Fruit fly (Drosophila melanogaster) whole organism, embryonic: Measurements from ENCODE around the gene scyl.

Source experiments
- Adf1 ChIP-seq: fragments of 200-800 bp; sonication (Bioruptor generic); IDR thresholded peaks from 2 replicates; pipeline ENCODE4 v1.3.6; 2022; ENCODE audit warnings: missing biosample characterization, missing genetic modification characterization
- Asciz ChIP-seq: fragments of 200-800 bp; sonication (Bioruptor generic); optimal IDR thresholded peaks from 2 replicates; lab custom pipeline; 2017; ENCODE audit warnings: missing biosample characterization, mild to moderate bottlenecking, missing genetic modification characterization, missing genetic modification reagents
- CG10321 ChIP-seq: fragments of 200-800 bp; sonication (Bioruptor generic); IDR thresholded peaks from 2 replicates; pipeline ENCODE4 v1.3.6; 2022; ENCODE audit warnings: missing biosample characterization, missing genetic modification characterization
- CG10462 ChIP-seq: fragments of 200-800 bp; sonication (Bioruptor generic); optimal IDR thresholded peaks from 2 replicates; lab custom pipeline; 2016; ENCODE audit warnings: missing biosample characterization, missing genetic modification characterization
- CG11560 ChIP-seq: fragments of 200-800 bp; sonication (Bioruptor generic); IDR thresholded peaks from 3 replicates; pipeline ENCODE4 v1.3.6; 2022; ENCODE audit warnings: missing biosample characterization, missing genetic modification characterization
- CG11695 ChIP-seq: fragments of 200-800 bp; sonication (Bioruptor generic); IDR thresholded peaks from 3 replicates; pipeline ENCODE4 v1.3.6; 2022; ENCODE audit warnings: missing biosample characterization, missing genetic modification characterization
- CG11696 ChIP-seq: fragments of 200-800 bp; sonication (Bioruptor generic); IDR thresholded peaks from 2 replicates; pipeline ENCODE4 v1.3.6; 2022; ENCODE audit warnings: missing biosample characterization, missing genetic modification characterization
- CG14050 ChIP-seq: fragments of 200-800 bp; sonication (Bioruptor generic); IDR thresholded peaks from 3 replicates; pipeline ENCODE4 v1.3.6; 2022; ENCODE audit warnings: missing biosample characterization, missing genetic modification characterization
- CG15514 ChIP-seq: fragments of 200-800 bp; sonication (Bioruptor generic); optimal IDR thresholded peaks from 3 replicates; lab custom pipeline; 2017; ENCODE audit warnings: missing biosample characterization, missing genetic modification characterization, mild to moderate bottlenecking, moderate library complexity, missing genetic modification reagents
- CG34422 ChIP-seq: fragments of 200-800 bp; sonication (Bioruptor generic); IDR thresholded peaks from 3 replicates; pipeline ENCODE4 v1.3.6; 2022; ENCODE audit warnings: missing biosample characterization, missing genetic modification characterization
- CG4854 ChIP-seq: fragments of 200-800 bp; sonication (Bioruptor generic); optimal IDR thresholded peaks from 2 replicates; lab custom pipeline; 2016; ENCODE audit warnings: missing biosample characterization, missing genetic modification characterization, inconsistent platforms
- CG6854 ChIP-seq: fragments of 200-800 bp; sonication (Bioruptor generic); optimal IDR thresholded peaks from 3 replicates; lab custom pipeline; 2017; ENCODE audit warnings: missing biosample characterization, mild to moderate bottlenecking, missing genetic modification characterization
- CG7372 ChIP-seq: fragments of 200-800 bp; sonication (Bioruptor generic); IDR thresholded peaks from 2 replicates; pipeline ENCODE4 v1.3.6; 2022; ENCODE audit warnings: missing biosample characterization, missing genetic modification characterization
- CG8281 ChIP-seq: fragments of 200-800 bp; sonication (Bioruptor generic); optimal IDR thresholded peaks from 2 replicates; lab custom pipeline; 2018; ENCODE audit warnings: missing biosample characterization, mild to moderate bottlenecking, missing genetic modification characterization, moderate library complexity
- CG8478 ChIP-seq: fragments of >200 bp; optimal IDR thresholded peaks from 2 replicates; lab custom pipeline; 2018
- CG9727 ChIP-seq: fragments of 200-800 bp; sonication (Bioruptor generic); optimal IDR thresholded peaks from 3 replicates; lab custom pipeline; 2017; ENCODE audit warnings: missing biosample characterization, mild to moderate bottlenecking, missing genetic modification characterization
- CHES-1-like ChIP-seq: fragments of 200-800 bp; sonication (Bioruptor generic); optimal IDR thresholded peaks from 2 replicates; lab custom pipeline; 2016; ENCODE audit warnings: missing biosample characterization, missing genetic modification characterization
- CrebB ChIP-seq: fragments of 200-800 bp; sonication (Bioruptor generic); optimal IDR thresholded peaks from 3 replicates; lab custom pipeline; 2018; ENCODE audit warnings: missing biosample characterization, mild to moderate bottlenecking, missing genetic modification characterization
- Dfd ChIP-seq, 2 experiments: fragments of >200 bp; optimal IDR thresholded peaks; 2 replicates each; lab custom pipeline; 2017; ENCODE audit warnings: missing biosample characterization in 2 of 2, missing genetic modification characterization in 2 of 2
- Ets65A ChIP-seq: fragments of 200-800 bp; sonication (Bioruptor generic); peaks from one replicate; lab custom pipeline; 2016; ENCODE audit warnings: missing biosample characterization, missing genetic modification characterization
- HLHmδ ChIP-seq: fragments of 200-800 bp; sonication (Bioruptor generic); optimal IDR thresholded peaks from 2 replicates; lab custom pipeline; 2018; ENCODE audit warnings: missing biosample characterization, mild to moderate bottlenecking, missing genetic modification characterization, moderate library complexity
- Lhr ChIP-seq: fragments of 200-800 bp; sonication (Bioruptor generic); optimal IDR thresholded peaks from 3 replicates; lab custom pipeline; 2017; ENCODE audit warnings: mild to moderate bottlenecking, missing biosample characterization, missing genetic modification reagents, missing genetic modification characterization
- Mad ChIP-seq: fragments of 200-800 bp; sonication (Bioruptor generic); optimal IDR thresholded peaks from 2 replicates; lab custom pipeline; 2016; ENCODE audit warnings: missing biosample characterization, missing genetic modification characterization
- NFAT ChIP-seq: fragments of 200-800 bp; sonication (Bioruptor generic); IDR thresholded peaks from 2 replicates; pipeline ENCODE4 v1.3.6; 2022; ENCODE audit warnings: missing biosample characterization, missing genetic modification characterization
- PHDP ChIP-seq: fragments of 200-800 bp; sonication (Bioruptor generic); optimal IDR thresholded peaks from 3 replicates; lab custom pipeline; 2018; ENCODE audit warnings: missing biosample characterization, mild to moderate bottlenecking, missing genetic modification characterization, moderate library complexity
- Scr ChIP-seq: fragments of 200-800 bp; sonication (Bioruptor generic); IDR thresholded peaks from 2 replicates; pipeline ENCODE4 v1.3.6; 2022; ENCODE audit warnings: missing biosample characterization, missing genetic modification characterization; ENCODE audit not compliant: partially characterized antibody
- Six4 ChIP-seq: fragments of 200-800 bp; sonication (Bioruptor generic); optimal IDR thresholded peaks from 2 replicates; lab custom pipeline; 2016; ENCODE audit warnings: missing biosample characterization, missing genetic modification characterization
- Stat92E ChIP-seq, 3 experiments: fragments of >200 bp in 2 of 3; fragments of 200-800 bp in 1 of 3; sonication (Bioruptor generic) in 1 of 3; optimal IDR thresholded peaks; 2 replicates each; lab custom pipeline; 2017 to 2019; ENCODE audit warnings: missing biosample characterization in 3 of 3, missing genetic modification characterization in 3 of 3, mild to moderate bottlenecking in 1 of 3, moderate library complexity in 1 of 3
- Vsx1 ChIP-seq: fragments of 200-800 bp; sonication (Bioruptor generic); optimal IDR thresholded peaks from 2 replicates; lab custom pipeline; 2017; ENCODE audit warnings: missing biosample characterization, mild to moderate bottlenecking, missing genetic modification characterization, missing genetic modification reagents
- Xbp1 ChIP-seq: fragments of 200-800 bp; sonication (Bioruptor generic); optimal IDR thresholded peaks from 3 replicates; lab custom pipeline; 2016; ENCODE audit warnings: missing biosample characterization, mild to moderate bottlenecking, missing genetic modification characterization
- Xrp1 ChIP-seq: fragments of 200-800 bp; sonication (Bioruptor generic); IDR thresholded peaks from 2 replicates; pipeline ENCODE4 v1.3.6; 2022; ENCODE audit warnings: missing biosample characterization, missing genetic modification characterization
- amos ChIP-seq: fragments of 200-800 bp; sonication (Bioruptor generic); IDR thresholded peaks from 2 replicates; pipeline ENCODE4 v1.3.6; 2022; ENCODE audit warnings: missing biosample characterization, missing genetic modification characterization; ENCODE audit not compliant: partially characterized antibody
- ase ChIP-seq: fragments of 200-800 bp; sonication (Bioruptor generic); IDR thresholded peaks from 3 replicates; pipeline ENCODE4 v1.3.6; 2022; ENCODE audit warnings: missing biosample characterization, missing genetic modification characterization
- dmrt99B ChIP-seq: fragments of 200-800 bp; sonication (Bioruptor generic); optimal IDR thresholded peaks from 2 replicates; lab custom pipeline; 2018; ENCODE audit warnings: missing biosample characterization, mild to moderate bottlenecking, missing genetic modification characterization, moderate library complexity
- fd3F ChIP-seq: fragments of 200-800 bp; sonication (Bioruptor generic); optimal IDR thresholded peaks from 2 replicates; lab custom pipeline; 2018; ENCODE audit warnings: missing biosample characterization, mild to moderate bottlenecking, missing genetic modification characterization, moderate library complexity
- fu2 ChIP-seq: fragments of 200-800 bp; sonication (Bioruptor generic); optimal IDR thresholded peaks from 2 replicates; lab custom pipeline; 2016; ENCODE audit warnings: missing biosample characterization, missing genetic modification characterization
- grn ChIP-seq: fragments of 200-800 bp; sonication (Bioruptor generic); optimal IDR thresholded peaks from 3 replicates; lab custom pipeline; 2017; ENCODE audit warnings: missing biosample characterization, missing genetic modification characterization
- kah ChIP-seq: fragments of 200-800 bp; sonication (Bioruptor generic); optimal IDR thresholded peaks from 2 replicates; lab custom pipeline; 2018; ENCODE audit warnings: missing biosample characterization, mild to moderate bottlenecking, missing genetic modification characterization
- kay ChIP-seq: fragments of 200-800 bp; sonication (Bioruptor generic); optimal IDR thresholded peaks from 2 replicates; lab custom pipeline; 2016; ENCODE audit warnings: missing biosample characterization, missing genetic modification characterization
- ken ChIP-seq: fragments of 200-800 bp; sonication (Bioruptor generic); IDR thresholded peaks from 3 replicates; pipeline ENCODE4 v1.3.6; 2022; ENCODE audit warnings: missing biosample characterization, missing genetic modification characterization
- kni ChIP-seq: fragments of 200-800 bp; sonication (Bioruptor generic); optimal IDR thresholded peaks from 3 replicates; lab custom pipeline; 2017; ENCODE audit warnings: mild to moderate bottlenecking, missing biosample characterization, missing genetic modification reagents, missing genetic modification characterization
- lov ChIP-seq, 2 experiments: fragments of 200-800 bp in 1 of 2; fragments of >200 bp in 1 of 2; sonication (Bioruptor generic) in 1 of 2; IDR thresholded peaks in 1 of 2; optimal IDR thresholded peaks in 1 of 2; 2 replicates in 1 of 2; 3 replicates in 1 of 2; pipeline versions ENCODE4 v1.3.6 to Lab custom; 2017 to 2022; ENCODE audit warnings: missing biosample characterization in 1 of 2, missing genetic modification characterization in 1 of 2
- nmo ChIP-seq: fragments of 200-800 bp; sonication (Bioruptor generic); optimal IDR thresholded peaks from 2 replicates; lab custom pipeline; 2018; ENCODE audit warnings: missing biosample characterization, mild to moderate bottlenecking, missing genetic modification characterization, moderate library complexity
- pita ChIP-seq: fragments of 200-800 bp; sonication (Bioruptor generic); optimal IDR thresholded peaks from 2 replicates; lab custom pipeline; 2017; ENCODE audit warnings: missing biosample characterization, mild to moderate bottlenecking, missing genetic modification characterization
- tll ChIP-seq, 2 experiments: fragments of 200-800 bp in 1 of 2; fragments of >200 bp in 1 of 2; sonication (Bioruptor generic) in 1 of 2; optimal IDR thresholded peaks; 2 replicates each; lab custom pipeline; 2017 to 2019; ENCODE audit warnings: missing biosample characterization in 2 of 2, missing genetic modification characterization in 2 of 2, mild to moderate bottlenecking in 1 of 2, moderate library complexity in 1 of 2
- trem ChIP-seq: fragments of 200-800 bp; optimal IDR thresholded peaks from 3 replicates; lab custom pipeline; 2019; ENCODE audit warnings: missing biosample characterization, mild to moderate bottlenecking, missing genetic modification characterization, moderate library complexity
- vnd ChIP-seq: fragments of 200-800 bp; sonication (Bioruptor generic); IDR thresholded peaks from 3 replicates; pipeline ENCODE4 v1.3.6; 2022; ENCODE audit warnings: missing biosample characterization, missing genetic modification characterization; ENCODE audit not compliant: partially characterized antibody
- wdn ChIP-seq: fragments of 200-800 bp; sonication (Bioruptor generic); IDR thresholded peaks from 2 replicates; pipeline ENCODE4 v1.3.6; 2022; ENCODE audit warnings: missing biosample characterization, missing genetic modification characterization

The scyl gene

DNA sequence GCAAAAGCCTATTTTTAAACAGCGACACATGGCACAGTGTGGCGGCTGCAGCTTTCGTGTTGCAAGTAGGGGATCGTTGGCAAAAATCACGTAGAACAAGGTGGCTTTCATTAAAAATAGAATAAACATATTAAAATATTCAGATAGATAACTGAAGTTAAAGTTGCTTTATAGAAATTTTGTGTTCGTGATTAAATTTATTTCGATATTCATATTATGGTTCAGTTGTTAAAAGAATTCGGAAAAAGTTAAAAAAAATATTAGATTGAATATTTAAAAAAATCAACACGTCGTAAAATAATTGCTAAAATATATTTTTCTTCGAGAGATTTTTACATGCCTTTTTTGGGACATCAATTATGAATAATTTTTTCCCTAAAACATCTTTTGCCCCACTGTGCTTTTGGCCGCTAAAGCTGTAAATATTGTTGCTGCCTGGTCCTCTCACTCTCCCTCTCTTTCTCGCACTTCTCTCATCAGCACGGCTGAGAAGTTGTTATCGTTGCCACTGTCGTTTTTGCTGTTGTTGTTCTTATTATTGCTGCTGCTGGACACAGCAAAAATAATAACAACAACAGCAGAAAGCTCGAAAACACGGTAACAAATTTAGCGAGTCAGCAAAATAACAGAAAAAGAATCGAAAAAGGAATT is 44.2 kb downstream of the scyl start (continued):
- TF ChIP-seq lov (optimal IDR thresholded peaks at IDR 0.05; lab: Kevin White, UChicago) (no peak), lov (GFP tag; IDR thresholded peaks at IDR 0.05; lab: Robert Waterston, UW) (0 out of 3 replicates have a peak, but pooled peaks have one; percentile 61), Adf1 (GFP tag; lab: Robert Waterston, UW) (no peak; the same call in 1 of the 2 replicates), Asciz (peak; percentile 92), CG9727 (GFP tag; lab: Kevin White, UChicago) (peak; percentile 96), Xrp1 (GFP tag; lab: Robert Waterston, UW) (peak; percentile 80), fu2 (peak; percentile 72), CG11560 (tag; lab: Robert Waterston, UW) (peak; percentile 63; the same call in 1 of the 3 replicates), CG8281 (tag; lab: Kevin White, UChicago) (peak; percentile 69), tll (GFP tag; optimal IDR thresholded peaks at IDR 0.05; lab: Kevin White, UChicago) (no peak), Mad (peak; percentile 63), Dfd (GFP tag; optimal IDR thresholded peaks at IDR 0.05; lab: Kevin White, UChicago) (no peak), CrebB (tag; lab: Kevin White, UChicago) (peak; percentile 43), CG8478 (no peak), CG34422 (GFP tag; lab: Robert Waterston, UW) (peak; percentile 82), Six4 (GFP tag; lab: Kevin White, UChicago) (peak; percentile 87), ken (peak; percentile 46; the same call in 1 of the 3 replicates), Ets65A (GFP tag; lab: Kevin White, UChicago) (peak; percentile 92), fd3F (GFP tag; lab: Kevin White, UChicago) (peak; percentile 72), grn (GFP tag; lab: Kevin White, UChicago) (no peak), kay (peak; percentile 23), Scr (GFP tag; lab: Robert Waterston, UW) (no peak), kni (peak; percentile 1), HLHmδ (GFP tag; lab: Kevin White, UChicago) (no peak), CG4854 (GFP tag; lab: Kevin White, UChicago) (peak; percentile 66), CG10321 (GFP tag; lab: Robert Waterston, UW) (peak; percentile 59; the same call in 1 of the 2 replicates), Xbp1 (GFP tag; lab: Kevin White, UChicago) (peak; percentile 89), trem (tag; lab: Kevin White, UChicago) (peak; percentile 82), PHDP (tag; lab: Kevin White, UChicago) (peak; percentile 87), dmrt99B (tag; lab: Kevin White, UChicago) (peak; percentile 94), kah (GFP tag; lab: Kevin White, UChicago) (peak; percentile 79), CG11696 (peak; percentile 63), Stat92E (GFP tag; optimal IDR thresholded peaks at IDR 0.05; lab: Kevin White, UChicago) (peak in 1 of 3 experiments; percentile 70), CG10462 (GFP tag; lab: Kevin White, UChicago) (peak; percentile 85), NFAT (peak; percentile 79), amos (GFP tag; lab: Robert Waterston, UW) (no peak; the same call in 1 of the 2 replicates), ase (GFP tag; lab: Robert Waterston, UW) (peak; percentile 68; the same call in 2 of the 3 replicates), CG7372 (peak; percentile 79), Vsx1 (GFP tag; lab: Kevin White, UChicago) (peak; percentile 85), pita (GFP tag; lab: Kevin White, UChicago) (no peak), CG11695 (GFP tag; lab: Robert Waterston, UW) (peak; percentile 90), CG15514 (GFP tag; lab: Kevin White, UChicago) (peak; percentile 43), Lhr (GFP tag; lab: Kevin White, UChicago) (peak; percentile 76), vnd (GFP tag; lab: Robert Waterston, UW) (no peak), wdn (GFP tag; lab: Robert Waterston, UW) (no peak), nmo (GFP tag; lab: Kevin White, UChicago) (peak; percentile 97), CG14050 (GFP tag; lab: Robert Waterston, UW) (peak; percentile 26; the same call in 2 of the 3 replicates), CG6854 (GFP tag; lab: Kevin White, UChicago) (peak; percentile 83), CHES-1-like (GFP tag; lab: Kevin White, UChicago) (peak; percentile 34)
